Worm (Caenorhabditis elegans): ENCODE data around the gene F54D1.6.

Gene F54D1.6

DNA sequence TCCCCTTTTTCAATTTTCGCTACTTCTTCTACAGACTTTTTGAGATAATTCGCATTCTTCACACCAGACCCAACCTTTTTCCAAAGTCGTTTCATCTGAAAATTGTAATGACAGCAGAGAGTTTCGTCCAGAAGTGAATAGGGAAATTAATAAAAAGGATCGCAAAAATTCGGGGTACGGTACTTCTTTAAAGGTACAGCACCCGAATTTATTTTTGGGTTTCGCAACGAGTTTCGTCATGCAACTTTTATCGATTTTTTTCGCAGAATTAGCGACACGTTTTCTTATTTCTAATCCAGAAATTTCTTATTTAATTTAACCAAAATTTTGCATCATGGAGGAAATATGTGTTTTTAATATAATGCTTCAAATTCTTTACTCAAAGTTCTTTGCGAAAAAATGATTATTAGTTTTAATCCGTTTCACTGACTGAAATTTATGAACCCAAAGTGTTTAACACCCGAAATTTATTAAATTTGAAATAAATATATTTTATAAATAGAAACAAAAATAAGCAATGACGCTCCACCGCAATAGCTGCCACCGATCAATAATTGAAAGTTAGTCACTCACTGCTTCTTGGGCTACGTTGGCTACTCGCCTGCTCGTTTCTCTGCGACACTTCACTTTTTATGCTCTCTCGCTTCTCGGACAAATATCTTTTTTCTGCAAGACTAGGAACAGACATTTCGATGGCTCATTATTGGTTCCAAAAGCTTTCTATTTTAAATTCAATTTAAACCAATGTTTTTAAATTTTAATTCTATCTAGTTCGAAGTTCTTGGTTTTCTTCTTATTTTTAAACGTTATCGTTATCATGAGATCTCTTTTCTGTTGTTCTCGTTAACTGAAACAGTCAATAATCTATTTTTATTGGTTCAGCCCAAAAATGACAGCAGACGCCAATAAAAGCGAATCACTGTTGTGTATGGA lies 10.8 kb downstream of the F54D1.6 start, which contains the start of the genes B0035.15 and dnj-1:
Gene B0035.15 (minus strand): TSS at position 99 of the 933 bp plus-strand sequence.
Gene dnj-1 (plus strand): TSS at position 883 of the 933 bp plus-strand sequence.
- TF ChIP-seq sma-3 (GFP tag; optimal IDR thresholded peaks at IDR 0.05) (no peak), unc-55 (GFP tag; optimal IDR thresholded peaks at IDR 0.05) (peak; percentile 80), nhr-21 (tag; optimal IDR thresholded peaks at IDR 0.05) (no peak), ztf-4 (tag; optimal IDR thresholded peaks at IDR 0.05) (no peak), Y55F3AM.14 (GFP tag; optimal IDR thresholded peaks at IDR 0.05) (no peak), unc-62 (GFP tag; optimal IDR thresholded peaks at IDR 0.05) (no peak), lsy-2 (tag; optimal IDR thresholded peaks at IDR 0.05) (peak in 1 of 2 experiments; percentile 52), R02D3.7 (tag; optimal IDR thresholded peaks at IDR 0.05) (no peak), blmp-1 (tag; optimal IDR thresholded peaks at IDR 0.05; ENCODE audit: insufficient read depth) (peak; percentile 51), nhr-237 (tag; optimal IDR thresholded peaks at IDR 0.05) (no peak), nhr-25 (tag; optimal IDR thresholded peaks at IDR 0.05) (no peak), mbf-1 (tag; optimal IDR thresholded peaks at IDR 0.05) (no peak), fos-1 (tag; optimal IDR thresholded peaks at IDR 0.05) (peak; percentile 67), elt-3 (tag; optimal IDR thresholded peaks at IDR 0.05) (no peak), nhr-6 (tag; optimal IDR thresholded peaks at IDR 0.05) (no peak), unc-39 (tag; optimal IDR thresholded peaks at IDR 0.05) (no peak), snpc-4 (tag; optimal IDR thresholded peaks at IDR 0.05) (no peak), mdl-1 (tag; optimal IDR thresholded peaks at IDR 0.05) (no peak), lin-11 (tag; optimal IDR thresholded peaks at IDR 0.05) (no peak), aly-2 (tag; optimal IDR thresholded peaks at IDR 0.05) (no peak), nhr-23 (tag; optimal IDR thresholded peaks at IDR 0.05) (no peak), nhr-129 (tag; optimal IDR thresholded peaks at IDR 0.05) (peak; percentile 8), dmd-4 (tag; optimal IDR thresholded peaks at IDR 0.05) (no peak), gmeb-1 (tag; optimal IDR thresholded peaks at IDR 0.05) (peak; percentile 36), egl-27 (tag; optimal IDR thresholded peaks at IDR 0.05) (no peak), sma-9 (GFP tag; optimal IDR thresholded peaks at IDR 0.05) (no peak), sma-9 (tag; optimal IDR thresholded peaks at IDR 0.05) (no peak), F13H6.1 (tag; optimal IDR thresholded peaks at IDR 0.05) (peak; percentile 19), sem-4 (tag; optimal IDR thresholded peaks at IDR 0.05) (no peak), ceh-16 (tag; optimal IDR thresholded peaks at IDR 0.05) (no peak), peb-1 (tag; optimal IDR thresholded peaks at IDR 0.05) (no peak), ama-1 (optimal IDR thresholded peaks at IDR 0.05) (no peak), ceh-82 (tag; optimal IDR thresholded peaks at IDR 0.05) (no peak), skn-1 (tag; optimal IDR thresholded peaks at IDR 0.05) (no peak), nhr-12 (tag; optimal IDR thresholded peaks at IDR 0.05) (no peak), crh-2 (tag; optimal IDR thresholded peaks at IDR 0.05) (peak; percentile 43), alr-1 (tag; optimal IDR thresholded peaks at IDR 0.05) (no peak), ZK546.5 (tag; optimal IDR thresholded peaks at IDR 0.05) (no peak), ztf-11 (tag; optimal IDR thresholded peaks at IDR 0.05) (no peak), ztf-1 (GFP tag; conservative IDR thresholded peaks at IDR 0.05) (no peak), mab-5 (tag; optimal IDR thresholded peaks at IDR 0.05) (no peak), C34F6.9 (tag; optimal IDR thresholded peaks at IDR 0.05) (peak; percentile 78), lin-13 (GFP tag; optimal IDR thresholded peaks at IDR 0.05) (no peak), lin-39 (tag; optimal IDR thresholded peaks at IDR 0.05) (no peak), elt-1 (tag; optimal IDR thresholded peaks at IDR 0.05) (no peak), nhr-11 (tag; optimal IDR thresholded peaks at IDR 0.05) (no peak)
